Worm (Caenorhabditis elegans) whole organism, young adult: ENCODE data around the gene clec-3.

ENCODE experiments used
- F22D6.2 ChIP-seq: sonication (generic microtip); optimal IDR thresholded peaks from 2 replicates; lab custom pipeline; 2016; ENCODE audit warnings: mild to moderate bottlenecking, missing genetic modification characterization, missing compliant biosample characterization
- F55B11.4 ChIP-seq: sonication (generic microtip); optimal IDR thresholded peaks from 2 replicates; lab custom pipeline; 2016; ENCODE audit warnings: missing compliant biosample characterization, missing genetic modification characterization, borderline replicate concordance; ENCODE audit not compliant: insufficient read depth
- attf-5 ChIP-seq: fragments of 200-800 bp; sonication (Bioruptor generic); optimal IDR thresholded peaks from 2 replicates; lab custom pipeline; 2018; ENCODE audit warnings: mild to moderate bottlenecking, missing genetic modification characterization, missing compliant biosample characterization
- attf-6 ChIP-seq: fragments of 200-800 bp; sonication (Bioruptor generic); IDR thresholded peaks from 2 replicates; pipeline ENCODE4 v1.3.6; 2022; ENCODE audit warnings: missing genetic modification reagents, missing genetic modification characterization, missing compliant biosample characterization
- lin-26 ChIP-seq: fragments of 200-800 bp; sonication (Bioruptor generic); IDR thresholded peaks from 2 replicates; pipeline ENCODE4 v1.3.6; 2022; ENCODE audit warnings: missing genetic modification reagents, missing genetic modification characterization, missing compliant biosample characterization
- lin-40 ChIP-seq: sonication (generic microtip); optimal IDR thresholded peaks from 2 replicates; lab custom pipeline; 2016; ENCODE audit warnings: missing genetic modification characterization, mild to moderate bottlenecking, missing compliant biosample characterization, missing genotype, missing genetic modification reagents
- lsl-1 ChIP-seq: fragments of 200-800 bp; sonication (Bioruptor generic); optimal IDR thresholded peaks from 2 replicates; lab custom pipeline; 2018; ENCODE audit warnings: mild to moderate bottlenecking, missing genetic modification characterization, moderate library complexity, missing compliant biosample characterization
- nfya-1 ChIP-seq: sonication (generic microtip); optimal IDR thresholded peaks from 2 replicates; lab custom pipeline; 2017; ENCODE audit warnings: antibody characterized with exemption, missing compliant biosample characterization, missing genetic modification characterization, borderline replicate concordance; ENCODE audit not compliant: insufficient read depth
- nhr-90 ChIP-seq: sonication (generic microtip); optimal IDR thresholded peaks from 2 replicates; lab custom pipeline; 2016; ENCODE audit warnings: missing genotype, mild to moderate bottlenecking, missing genetic modification characterization, missing compliant biosample characterization
- sptf-2 ChIP-seq: fragments of 200-800 bp; sonication (Bioruptor generic); optimal IDR thresholded peaks from 2 replicates; lab custom pipeline; 2018; ENCODE audit warnings: mild to moderate bottlenecking, missing genetic modification characterization, missing compliant biosample characterization
- unc-130 ChIP-seq: sonication (generic microtip); optimal IDR thresholded peaks from 2 replicates; lab custom pipeline; 2016; ENCODE audit warnings: missing genetic modification reagents, missing genetic modification characterization, missing compliant biosample characterization

DNA sequence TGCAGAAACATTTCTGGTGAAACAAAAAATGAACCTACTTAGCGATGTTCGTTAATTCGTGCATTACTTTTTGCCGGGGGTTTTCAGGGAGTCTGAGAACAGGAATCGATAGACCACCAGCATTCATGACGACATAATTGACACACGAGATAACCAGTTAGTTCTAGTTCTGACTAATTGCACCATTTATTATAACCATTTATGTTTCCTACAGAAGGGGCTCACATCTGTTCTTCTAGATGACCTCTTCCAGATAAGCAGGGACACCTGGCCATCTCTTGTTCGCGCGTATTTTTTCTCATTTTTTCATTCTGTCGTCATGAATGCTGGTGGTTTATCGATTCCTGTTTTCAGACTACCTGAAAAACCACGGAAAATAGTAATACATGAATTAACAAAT is 11.3 kb downstream of the clec-3 start, which contains the start of gene sdz-5:
- TF ChIP-seq attf-6 (GFP tag; lab: Robert Waterston, UW), result no peak
- no peak for TF ChIP-seq nfya-1 (tag; lab: Kevin White, UChicago)
- no peak for TF ChIP-seq sptf-2
- no peak for TF ChIP-seq lsl-1 (GFP tag; lab: Kevin White, UChicago)
- TF ChIP-seq F22D6.2, result no peak
- TF ChIP-seq lin-40 (tag; lab: Kevin White, UChicago), result no peak
- no peak for TF ChIP-seq unc-130 (GFP tag; lab: Kevin White, UChicago)
- no peak for TF ChIP-seq attf-5 (GFP tag; lab: Kevin White, UChicago)
- TF ChIP-seq F55B11.4 (tag; lab: Kevin White, UChicago), result no peak
- TF ChIP-seq nhr-90 (tag; lab: Kevin White, UChicago), result no peak
- TF ChIP-seq lin-26 (GFP tag; lab: Robert Waterston, UW), result no peak
